Worm (Caenorhabditis elegans) whole organism, early embryonic: ENCODE results near the gene M117.3.

ENCODE experiments used
- B0310.2 ChIP-seq: sonication (generic microtip); optimal IDR thresholded peaks from 2 replicates; lab custom pipeline; 2016; ENCODE audit warnings: mild to moderate bottlenecking, missing genetic modification characterization, missing compliant biosample characterization
- F13C5.2 ChIP-seq: sonication (generic microtip); optimal IDR thresholded peaks from 2 replicates; lab custom pipeline; 2017; ENCODE audit warnings: mild to moderate bottlenecking, missing genetic modification characterization, inconsistent platforms, missing compliant biosample characterization
- aly-1 ChIP-seq: sonication (generic microtip); optimal IDR thresholded peaks from 2 replicates; lab custom pipeline; 2016; ENCODE audit warnings: missing genetic modification characterization, missing compliant biosample characterization
- ama-1 ChIP-seq: fragments of 150-350 bp; optimal IDR thresholded peaks from 2 replicates; lab custom pipeline; 2014
- ceh-13 ChIP-seq: fragments of 200-800 bp; sonication (Bioruptor generic); optimal IDR thresholded peaks from 2 replicates; lab custom pipeline; 2018; ENCODE audit warnings: mild to moderate bottlenecking, missing genetic modification characterization, missing compliant biosample characterization
- ceh-36 ChIP-seq: sonication (generic microtip); optimal IDR thresholded peaks from 2 replicates; lab custom pipeline; 2016; ENCODE audit warnings: missing genetic modification characterization, inconsistent platforms, missing compliant biosample characterization
- ets-7 ChIP-seq: sonication (generic microtip); optimal IDR thresholded peaks from 2 replicates; lab custom pipeline; 2016; ENCODE audit warnings: missing genotype, missing genetic modification characterization, missing compliant biosample characterization
- flt-1 ChIP-seq: fragments of 200-800 bp; sonication (Bioruptor generic); IDR thresholded peaks from 2 replicates; pipeline ENCODE4 v1.3.6; 2022; ENCODE audit warnings: missing genetic modification characterization, missing compliant biosample characterization
- hmbx-1 ChIP-seq: sonication (generic microtip); optimal IDR thresholded peaks from 2 replicates; lab custom pipeline; 2016; ENCODE audit warnings: mild to moderate bottlenecking, missing genetic modification characterization, missing compliant biosample characterization
- hmg-4 ChIP-seq: fragments of 200-800 bp; sonication (Bioruptor generic); optimal IDR thresholded peaks from 2 replicates; lab custom pipeline; 2018; ENCODE audit warnings: mild to moderate bottlenecking, missing genetic modification characterization, missing compliant biosample characterization
- hnd-1 ChIP-seq: sonication (generic microtip); optimal IDR thresholded peaks from 2 replicates; lab custom pipeline; 2016; ENCODE audit warnings: missing genetic modification characterization, missing compliant biosample characterization
- pes-1 ChIP-seq: fragments of 200-800 bp; sonication (Bioruptor generic); IDR thresholded peaks from 2 replicates; pipeline ENCODE4 v1.3.6; 2022; ENCODE audit warnings: missing genetic modification reagents, missing genetic modification characterization, missing compliant biosample characterization
- scrt-1 ChIP-seq: fragments of 200-800 bp; sonication (Bioruptor generic); IDR thresholded peaks from 2 replicates; pipeline ENCODE4 v1.3.6; 2022; ENCODE audit warnings: missing genetic modification characterization, missing compliant biosample characterization
- sea-1 ChIP-seq: fragments of 200-800 bp; sonication (Bioruptor generic); conservative IDR thresholded peaks from 2 replicates; pipeline ENCODE4 v1.3.6; 2022; ENCODE audit warnings: missing genetic modification characterization, missing compliant biosample characterization
- tbx-11 ChIP-seq: fragments of 200-800 bp; sonication (Bioruptor generic); IDR thresholded peaks from 2 replicates; pipeline ENCODE4 v1.3.6; 2022; ENCODE audit warnings: missing genetic modification characterization, missing compliant biosample characterization
- tbx-37 ChIP-seq: fragments of 200-800 bp; sonication (Bioruptor generic); conservative IDR thresholded peaks from 2 replicates; pipeline ENCODE4 v1.3.6; 2022; ENCODE audit warnings: missing genetic modification reagents, missing genetic modification characterization, missing compliant biosample characterization
- tra-4 ChIP-seq: sonication (generic microtip); optimal IDR thresholded peaks from 2 replicates; lab custom pipeline; 2017; ENCODE audit warnings: missing genetic modification characterization, missing compliant biosample characterization

M117.3 gene

ce11 chrIV:11788383-11788963, 33.5 kb upstream of the M117.3 start:
- TF ChIP-seq aly-1 (no peak), hnd-1 (tag; lab: Kevin White, UChicago) (no peak), flt-1 (GFP tag; lab: Robert Waterston, UW) (no peak), hmbx-1 (tag; lab: Kevin White, UChicago) (no peak), scrt-1 (no peak), tbx-37 (GFP tag; lab: Robert Waterston, UW) (no peak), ceh-13 (no peak), tra-4 (tag; lab: Kevin White, UChicago) (no peak), tbx-11 (GFP tag; lab: Robert Waterston, UW) (no peak), ets-7 (tag; lab: Kevin White, UChicago) (no peak), hmg-4 (GFP tag; lab: Kevin White, UChicago) (no peak), B0310.2 (tag; lab: Kevin White, UChicago) (no peak), ama-1 (no peak), F13C5.2 (tag; lab: Kevin White, UChicago) (no peak), sea-1 (GFP tag; lab: Robert Waterston, UW) (no peak), pes-1 (GFP tag; lab: Robert Waterston, UW) (no peak), ceh-36 (tag; lab: Kevin White, UChicago) (no peak)

ce11 chrIV:11792495-11792894, 29.5 kb upstream of the M117.3 start, which contains the start of gene H01G02.3:
Gene H01G02.3 (minus strand): TSS chrIV:11792595.
- TF ChIP-seq B0310.2 (tag; lab: Kevin White, UChicago) = no peak
- no peak for TF ChIP-seq hnd-1 (tag; lab: Kevin White, UChicago)
- no peak for TF ChIP-seq tbx-11 (GFP tag; lab: Robert Waterston, UW)
- no peak for TF ChIP-seq tbx-37 (GFP tag; lab: Robert Waterston, UW)
- TF ChIP-seq scrt-1 = no peak
- no peak for TF ChIP-seq hmbx-1 (tag; lab: Kevin White, UChicago)
- TF ChIP-seq ceh-13 = no peak
- TF ChIP-seq flt-1 (GFP tag; lab: Robert Waterston, UW) = no peak
- TF ChIP-seq hmg-4 (GFP tag; lab: Kevin White, UChicago) = no peak

- TF ChIP-seq ceh-36 (tag; lab: Kevin White, UChicago) (no peak), tra-4 (tag; lab: Kevin White, UChicago) (no peak), tbx-37 (GFP tag; lab: Robert Waterston, UW) (no peak), flt-1 (GFP tag; lab: Robert Waterston, UW) (no peak), hmbx-1 (tag; lab: Kevin White, UChicago) (no peak)
Observed at ce11 chrIV:11793170-11793569, 28.8 kb upstream of the M117.3 start.

- no peak for TF ChIP-seq tbx-11 (GFP tag; lab: Robert Waterston, UW)
Observed at ce11 chrIV:11795964-11796363, 26.0 kb upstream of the M117.3 start.

- TF ChIP-seq ama-1 = no peak
- TF ChIP-seq tbx-11 (GFP tag; lab: Robert Waterston, UW) = no peak
- no peak for TF ChIP-seq hmg-4 (GFP tag; lab: Kevin White, UChicago)
- TF ChIP-seq ceh-36 (tag; lab: Kevin White, UChicago) = no peak
- TF ChIP-seq hnd-1 (tag; lab: Kevin White, UChicago) = no peak
- no peak for TF ChIP-seq F13C5.2 (tag; lab: Kevin White, UChicago)
- no peak for TF ChIP-seq ceh-13
- no peak for TF ChIP-seq sea-1 (GFP tag; lab: Robert Waterston, UW)
- TF ChIP-seq tra-4 (tag; lab: Kevin White, UChicago) = no peak
- no peak for TF ChIP-seq flt-1 (GFP tag; lab: Robert Waterston, UW)
Observed at ce11 chrIV:11796818-11797217, 25.2 kb upstream of the M117.3 start.

- TF ChIP-seq F13C5.2 (tag; lab: Kevin White, UChicago) = no peak
- no peak for TF ChIP-seq aly-1
- no peak for TF ChIP-seq sea-1 (GFP tag; lab: Robert Waterston, UW)
- no peak for TF ChIP-seq pes-1 (GFP tag; lab: Robert Waterston, UW)
- TF ChIP-seq tra-4 (tag; lab: Kevin White, UChicago) = no peak
- no peak for TF ChIP-seq tbx-11 (GFP tag; lab: Robert Waterston, UW)
Observed at ce11 chrIV:11799240-11799639, 22.8 kb upstream of the M117.3 start.

ce11 chrIV:11801078-11801477, 20.9 kb upstream of the M117.3 start, which contains the start of gene dyf-18:
Gene dyf-18 (minus strand): TSS chrIV:11801178.
- no peak for TF ChIP-seq hmg-4 (GFP tag; lab: Kevin White, UChicago)
- no peak for TF ChIP-seq B0310.2 (tag; lab: Kevin White, UChicago)
- no peak for TF ChIP-seq F13C5.2 (tag; lab: Kevin White, UChicago)
- TF ChIP-seq flt-1 (GFP tag; lab: Robert Waterston, UW) = no peak
- TF ChIP-seq aly-1 = no peak
- TF ChIP-seq sea-1 (GFP tag; lab: Robert Waterston, UW) = no peak
- TF ChIP-seq tra-4 (tag; lab: Kevin White, UChicago) = no peak
- TF ChIP-seq scrt-1 = no peak
- no peak for TF ChIP-seq pes-1 (GFP tag; lab: Robert Waterston, UW)
- no peak for TF ChIP-seq tbx-37 (GFP tag; lab: Robert Waterston, UW)
- no peak for TF ChIP-seq tbx-11 (GFP tag; lab: Robert Waterston, UW)
- no peak for TF ChIP-seq ets-7 (tag; lab: Kevin White, UChicago)
- no peak for TF ChIP-seq ama-1
- no peak for TF ChIP-seq hnd-1 (tag; lab: Kevin White, UChicago)
- no peak for TF ChIP-seq hmbx-1 (tag; lab: Kevin White, UChicago)

ce11 chrIV:11803044-11803443, 19.0 kb upstream of the M117.3 start, which contains the start of gene H01G02.4:
Gene H01G02.4 (minus strand): TSS chrIV:11803144.
- no peak for TF ChIP-seq sea-1 (GFP tag; lab: Robert Waterston, UW)
- no peak for TF ChIP-seq hnd-1 (tag; lab: Kevin White, UChicago)
- no peak for TF ChIP-seq pes-1 (GFP tag; lab: Robert Waterston, UW)
- no peak for TF ChIP-seq flt-1 (GFP tag; lab: Robert Waterston, UW)
- no peak for TF ChIP-seq tra-4 (tag; lab: Kevin White, UChicago)
- TF ChIP-seq scrt-1 = no peak
- no peak for TF ChIP-seq hmg-4 (GFP tag; lab: Kevin White, UChicago)
- TF ChIP-seq hmbx-1 (tag; lab: Kevin White, UChicago) = no peak
- no peak for TF ChIP-seq tbx-37 (GFP tag; lab: Robert Waterston, UW)
- no peak for TF ChIP-seq tbx-11 (GFP tag; lab: Robert Waterston, UW)
- no peak for TF ChIP-seq F13C5.2 (tag; lab: Kevin White, UChicago)
- TF ChIP-seq aly-1 = no peak
- no peak for TF ChIP-seq ceh-36 (tag; lab: Kevin White, UChicago)
- no peak for TF ChIP-seq ceh-13
- TF ChIP-seq ama-1 = no peak
- no peak for TF ChIP-seq ets-7 (tag; lab: Kevin White, UChicago)
- no peak for TF ChIP-seq B0310.2 (tag; lab: Kevin White, UChicago)
